Fruit fly (Drosophila melanogaster) whole organism, embryonic: ENCODE results near the gene Gr97a.

Source experiments
- BEAF-32 ChIP-seq: fragments of 200-800 bp; sonication (Bioruptor generic); optimal IDR thresholded peaks from 3 replicates; lab custom pipeline; 2017; ENCODE audit warnings: missing biosample characterization, missing genetic modification characterization, mild to moderate bottlenecking, moderate library complexity, missing genetic modification reagents
- Bdp1 ChIP-seq: fragments of 200-800 bp; sonication (Bioruptor generic); optimal IDR thresholded peaks from 3 replicates; lab custom pipeline; 2016; ENCODE audit warnings: missing biosample characterization, missing genetic modification characterization
- Blimp-1 ChIP-seq: fragments of 200-800 bp; sonication (Bioruptor generic); optimal IDR thresholded peaks from 3 replicates; lab custom pipeline; 2018; ENCODE audit warnings: missing biosample characterization, missing genetic modification characterization, mild to moderate bottlenecking, moderate library complexity, missing genetic modification reagents
- CG10267 ChIP-seq: fragments of 200-800 bp; sonication (Bioruptor generic); optimal IDR thresholded peaks from 2 replicates; lab custom pipeline; 2018; ENCODE audit warnings: missing biosample characterization, mild to moderate bottlenecking, missing genetic modification characterization, moderate library complexity
- CG10979 ChIP-seq: fragments of 200-800 bp; sonication (Bioruptor generic); optimal IDR thresholded peaks from 2 replicates; lab custom pipeline; 2018; ENCODE audit warnings: missing biosample characterization, mild to moderate bottlenecking, missing genetic modification characterization, moderate library complexity
- CG12391 ChIP-seq: fragments of 200-800 bp; sonication (Bioruptor generic); optimal IDR thresholded peaks from 3 replicates; lab custom pipeline; 2018; ENCODE audit warnings: missing biosample characterization, mild to moderate bottlenecking, missing genetic modification characterization, moderate library complexity
- CG12659 ChIP-seq: fragments of 200-800 bp; sonication (Bioruptor generic); optimal IDR thresholded peaks from 3 replicates; lab custom pipeline; 2017; ENCODE audit warnings: mild to moderate bottlenecking, missing biosample characterization, missing genetic modification reagents, missing genetic modification characterization
- CG13287 ChIP-seq: fragments of 200-800 bp; sonication (Bioruptor generic); IDR thresholded peaks from 2 replicates; pipeline ENCODE4 v1.3.6; 2022; ENCODE audit warnings: missing biosample characterization, missing genetic modification characterization; ENCODE audit not compliant: partially characterized antibody
- CG15514 ChIP-seq: fragments of 200-800 bp; sonication (Bioruptor generic); optimal IDR thresholded peaks from 3 replicates; lab custom pipeline; 2017; ENCODE audit warnings: missing biosample characterization, missing genetic modification characterization, mild to moderate bottlenecking, moderate library complexity, missing genetic modification reagents
- CG17361 ChIP-seq: fragments of 200-800 bp; sonication (Bioruptor generic); IDR thresholded peaks from 3 replicates; pipeline ENCODE4 v1.3.6; 2022; ENCODE audit warnings: missing biosample characterization, missing genetic modification characterization
- CG18262 ChIP-seq: fragments of 200-800 bp; optimal IDR thresholded peaks from 3 replicates; lab custom pipeline; 2019; ENCODE audit warnings: missing biosample characterization, mild to moderate bottlenecking, missing genetic modification characterization, moderate library complexity
- CG2116 ChIP-seq: fragments of 200-800 bp; sonication (Bioruptor generic); optimal IDR thresholded peaks from 3 replicates; lab custom pipeline; 2018; ENCODE audit warnings: missing biosample characterization, mild to moderate bottlenecking, missing genetic modification characterization
- CG2712 ChIP-seq: fragments of 200-800 bp; optimal IDR thresholded peaks from 3 replicates; lab custom pipeline; 2019; ENCODE audit warnings: missing biosample characterization, mild to moderate bottlenecking, missing genetic modification characterization, moderate library complexity
- CG34376 ChIP-seq: fragments of 200-800 bp; sonication (Bioruptor generic); optimal IDR thresholded peaks from 2 replicates; lab custom pipeline; 2018; ENCODE audit warnings: missing biosample characterization, mild to moderate bottlenecking, missing genetic modification characterization
- CG3726 ChIP-seq: fragments of 200-800 bp; sonication (Bioruptor generic); IDR thresholded peaks from 3 replicates; pipeline ENCODE4, ENCODE4 v1.3.6; 2022; ENCODE audit warnings: missing biosample characterization, missing genetic modification characterization
- CG3847 ChIP-seq: fragments of 200-800 bp; sonication (Bioruptor generic); IDR thresholded peaks from 2 replicates; pipeline ENCODE4 v1.3.6; 2022; ENCODE audit warnings: missing biosample characterization, missing genetic modification characterization
- CG4424 ChIP-seq: fragments of 200-800 bp; sonication (Bioruptor generic); optimal IDR thresholded peaks from 3 replicates; lab custom pipeline; 2016; ENCODE audit warnings: missing biosample characterization, missing genetic modification characterization
- CG7928 ChIP-seq: fragments of 200-800 bp; sonication (Bioruptor generic); optimal IDR thresholded peaks from 2 replicates; lab custom pipeline; 2017; ENCODE audit warnings: missing biosample characterization, mild to moderate bottlenecking, missing genetic modification characterization
- CG8281 ChIP-seq: fragments of 200-800 bp; sonication (Bioruptor generic); optimal IDR thresholded peaks from 2 replicates; lab custom pipeline; 2018; ENCODE audit warnings: missing biosample characterization, mild to moderate bottlenecking, missing genetic modification characterization, moderate library complexity
- CG8388 ChIP-seq: fragments of 200-800 bp; sonication (Bioruptor generic); optimal IDR thresholded peaks from 2 replicates; lab custom pipeline; 2019; ENCODE audit warnings: missing biosample characterization, mild to moderate bottlenecking, missing genetic modification characterization, moderate library complexity
- CG8924 ChIP-seq: fragments of 200-800 bp; optimal IDR thresholded peaks from 3 replicates; lab custom pipeline; 2019; ENCODE audit warnings: missing biosample characterization, mild to moderate bottlenecking, missing genetic modification characterization, moderate library complexity
- Dek ChIP-seq: fragments of 200-800 bp; sonication (Bioruptor generic); optimal IDR thresholded peaks from 3 replicates; lab custom pipeline; 2019; ENCODE audit warnings: missing biosample characterization, mild to moderate bottlenecking, missing genetic modification characterization, moderate library complexity
- Dp ChIP-seq: fragments of 200-800 bp; sonication (Bioruptor generic); optimal IDR thresholded peaks from 2 replicates; lab custom pipeline; 2018; ENCODE audit warnings: missing biosample characterization, mild to moderate bottlenecking, missing genetic modification characterization, moderate library complexity
- E2f2 ChIP-seq: fragments of 200-800 bp; sonication (Bioruptor generic); IDR thresholded peaks from 2 replicates; pipeline ENCODE4 v1.3.6; 2022; ENCODE audit warnings: missing biosample characterization, missing genetic modification characterization
- Eip74EF ChIP-seq, 2 experiments: fragments of 200-800 bp in 1 of 2; fragments of >200 bp in 1 of 2; sonication (Bioruptor generic) in 1 of 2; optimal IDR thresholded peaks; 2 replicates each; lab custom pipeline; 2017 to 2019; ENCODE audit warnings: missing biosample characterization in 2 of 2, missing genetic modification characterization in 2 of 2, mild to moderate bottlenecking in 1 of 2, moderate library complexity in 1 of 2
- Fer1 ChIP-seq: fragments of 200-800 bp; sonication (Bioruptor generic); optimal IDR thresholded peaks from 2 replicates; lab custom pipeline; 2017; ENCODE audit warnings: missing biosample characterization, mild to moderate bottlenecking, missing genetic modification characterization
- HmgZ ChIP-seq: fragments of 200-800 bp; sonication (Bioruptor generic); optimal IDR thresholded peaks from 2 replicates; lab custom pipeline; 2018; ENCODE audit warnings: missing biosample characterization, mild to moderate bottlenecking, missing genetic modification characterization
- Lhr ChIP-seq: fragments of 200-800 bp; sonication (Bioruptor generic); optimal IDR thresholded peaks from 3 replicates; lab custom pipeline; 2017; ENCODE audit warnings: mild to moderate bottlenecking, missing biosample characterization, missing genetic modification reagents, missing genetic modification characterization
- MTF-1 ChIP-seq: fragments of 200-800 bp; sonication (Bioruptor generic); optimal IDR thresholded peaks from 2 replicates; lab custom pipeline; 2018; ENCODE audit warnings: missing biosample characterization, mild to moderate bottlenecking, missing genetic modification characterization, borderline replicate concordance
- Med ChIP-seq: fragments of 200-800 bp; sonication (Bioruptor generic); peaks from one replicate; lab custom pipeline; 2016; ENCODE audit warnings: missing biosample characterization, missing genetic modification characterization, mild to moderate bottlenecking, inconsistent platforms, moderate library complexity
- Nf-YC ChIP-seq: fragments of 200-800 bp; optimal IDR thresholded peaks from 3 replicates; lab custom pipeline; 2019; ENCODE audit warnings: missing biosample characterization, mild to moderate bottlenecking, missing genetic modification characterization, moderate library complexity
- Pdp1 ChIP-seq, 2 experiments: fragments of 200-800 bp; sonication (Bioruptor generic); optimal IDR thresholded peaks; 3 replicates each; lab custom pipeline; 2016; ENCODE audit warnings: missing biosample characterization in 2 of 2, missing genetic modification characterization in 2 of 2, mild to moderate bottlenecking in 1 of 2, moderate library complexity in 1 of 2
- al ChIP-seq: fragments of 200-800 bp; sonication (Bioruptor generic); IDR thresholded peaks from 2 replicates; pipeline ENCODE4 v1.3.6; 2022; ENCODE audit warnings: missing biosample characterization, missing genetic modification characterization
- amos ChIP-seq: fragments of 200-800 bp; sonication (Bioruptor generic); IDR thresholded peaks from 2 replicates; pipeline ENCODE4 v1.3.6; 2022; ENCODE audit warnings: missing biosample characterization, missing genetic modification characterization; ENCODE audit not compliant: partially characterized antibody
- exex ChIP-seq: fragments of 200-800 bp; sonication (Bioruptor generic); optimal IDR thresholded peaks from 4 replicates; lab custom pipeline; 2018; ENCODE audit warnings: missing biosample characterization, mild to moderate bottlenecking, missing genetic modification characterization, moderate library complexity
- gfzf ChIP-seq: fragments of 200-800 bp; sonication (Bioruptor generic); optimal IDR thresholded peaks from 2 replicates; lab custom pipeline; 2016; ENCODE audit warnings: missing biosample characterization, mild to moderate bottlenecking, missing genetic modification characterization, moderate library complexity
- gsb-n ChIP-seq: fragments of 200-800 bp; sonication (Bioruptor generic); optimal IDR thresholded peaks from 3 replicates; lab custom pipeline; 2018; ENCODE audit warnings: missing biosample characterization, mild to moderate bottlenecking, missing genetic modification characterization
- hth ChIP-seq: fragments of >200 bp; optimal IDR thresholded peaks from 2 replicates; lab custom pipeline; 2017; ENCODE audit warnings: inconsistent platforms
- lmd ChIP-seq: fragments of 200-800 bp; sonication (Bioruptor generic); IDR thresholded peaks from 2 replicates; pipeline ENCODE4 v1.3.6; 2022; ENCODE audit warnings: missing biosample characterization, missing genetic modification characterization
- onecut ChIP-seq: fragments of 200-800 bp; sonication (Bioruptor generic); IDR thresholded peaks from 2 replicates; pipeline ENCODE4 v1.3.6; 2022; ENCODE audit warnings: missing biosample characterization, missing genetic modification characterization
- phol ChIP-seq: fragments of 200-800 bp; sonication (Bioruptor generic); optimal IDR thresholded peaks from 3 replicates; lab custom pipeline; 2018; ENCODE audit warnings: missing biosample characterization, mild to moderate bottlenecking, missing genetic modification characterization, moderate library complexity
- row ChIP-seq: fragments of 200-800 bp; sonication (Bioruptor generic); IDR thresholded peaks from 3 replicates; pipeline ENCODE4 v1.3.6; 2022; ENCODE audit warnings: missing biosample characterization, missing genetic modification characterization
- sima ChIP-seq: fragments of 200-800 bp; sonication (Bioruptor generic); optimal IDR thresholded peaks from 2 replicates; lab custom pipeline; 2016; ENCODE audit warnings: missing biosample characterization, missing genetic modification characterization
- sob ChIP-seq: fragments of 200-800 bp; sonication (Bioruptor generic); IDR thresholded peaks from 2 replicates; pipeline ENCODE4 v1.3.6; 2022; ENCODE audit warnings: missing biosample characterization, missing genetic modification characterization
- sug ChIP-seq: fragments of 200-800 bp; optimal IDR thresholded peaks from 2 replicates; lab custom pipeline; 2019; ENCODE audit warnings: missing biosample characterization, mild to moderate bottlenecking, missing genetic modification characterization, moderate library complexity
- tap ChIP-seq: fragments of 200-800 bp; optimal IDR thresholded peaks from 3 replicates; lab custom pipeline; 2019; ENCODE audit warnings: missing biosample characterization, mild to moderate bottlenecking, missing genetic modification characterization, moderate library complexity
- tin ChIP-seq: fragments of 200-800 bp; sonication (Bioruptor generic); optimal IDR thresholded peaks from 3 replicates; lab custom pipeline; 2016; ENCODE audit warnings: missing biosample characterization, missing genetic modification characterization
- trem ChIP-seq: fragments of 200-800 bp; optimal IDR thresholded peaks from 3 replicates; lab custom pipeline; 2019; ENCODE audit warnings: missing biosample characterization, mild to moderate bottlenecking, missing genetic modification characterization, moderate library complexity
- zen ChIP-seq: fragments of 200-800 bp; sonication (Bioruptor generic); optimal IDR thresholded peaks from 3 replicates; lab custom pipeline; 2018; ENCODE audit warnings: missing biosample characterization, mild to moderate bottlenecking, missing genetic modification characterization, moderate library complexity

Gene Gr97a

DNA sequence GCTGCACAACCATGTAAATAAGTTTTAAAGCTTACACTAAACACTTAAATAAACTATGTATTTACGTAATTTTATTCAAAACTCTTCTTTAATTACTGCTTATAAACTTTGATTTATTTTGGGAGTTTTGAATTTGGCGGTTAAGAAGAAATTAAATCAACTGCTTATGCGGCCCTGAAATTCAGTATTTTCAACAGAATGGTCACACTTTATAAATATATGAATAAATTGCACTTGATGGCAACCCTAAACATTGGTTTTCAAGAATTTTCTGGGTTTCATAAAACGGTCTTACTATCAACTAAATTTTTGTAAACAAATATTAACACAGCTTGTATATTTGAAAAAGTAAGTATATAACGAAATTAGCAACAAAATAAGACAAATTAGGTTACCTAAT is 21.1 kb downstream of the Gr97a start, which contains the start of gene CG14252 (continued):
- peak; percentile 40 for TF ChIP-seq BEAF-32 (GFP tag; lab: Kevin White, UChicago)
- TF ChIP-seq Fer1 (GFP tag; lab: Kevin White, UChicago), result peak; percentile 43
- peak; percentile 47 for TF ChIP-seq zen
- TF ChIP-seq sug, result peak; percentile 27
- TF ChIP-seq CG4424 (GFP tag; lab: Kevin White, UChicago), result peak; percentile 5
- TF ChIP-seq Med (GFP tag; lab: Kevin White, UChicago), result peak; percentile 77
- TF ChIP-seq al (GFP tag; lab: Robert Waterston, UW), result no peak
- TF ChIP-seq Blimp-1 (GFP tag; lab: Kevin White, UChicago), result peak; percentile 7
- peak; percentile 26 for TF ChIP-seq CG12659 (GFP tag; lab: Kevin White, UChicago)
- TF ChIP-seq Dp (GFP tag; lab: Kevin White, UChicago), result peak; percentile 96
- TF ChIP-seq row, result peak; percentile 37; the same call in 1 of the 3 replicates
- peak; percentile 1 for TF ChIP-seq tap (tag; lab: Kevin White, UChicago)
- peak; percentile 72 for TF ChIP-seq trem
- no peak for TF ChIP-seq amos (GFP tag; lab: Robert Waterston, UW)
- TF ChIP-seq MTF-1 (GFP tag; lab: Kevin White, UChicago), result no peak
- TF ChIP-seq CG10979 (tag; lab: Kevin White, UChicago), result no peak
- TF ChIP-seq CG10267, result peak; percentile 57
- no peak for TF ChIP-seq hth (lab: Kevin White, UChicago)
- TF ChIP-seq CG8281, result no peak
- TF ChIP-seq lmd (GFP tag; lab: Robert Waterston, UW), result no peak
- peak; percentile 18; the same call in 1 of the 2 replicates for TF ChIP-seq sob
- TF ChIP-seq CG17361 (GFP tag; lab: Robert Waterston, UW), result 0 out of 3 replicates have a peak, but pooled peaks have one; percentile 23
- TF ChIP-seq gsb-n (tag; lab: Kevin White, UChicago), result peak; percentile 9
- TF ChIP-seq CG13287 (GFP tag; lab: Robert Waterston, UW), result peak; percentile 31; the same call in 1 of the 2 replicates
- peak in 1 of 2 experiments; percentile 25 for TF ChIP-seq Eip74EF (GFP tag; optimal IDR thresholded peaks at IDR 0.05; lab: Kevin White, UChicago)
- peak; percentile 99 for TF ChIP-seq E2f2
- peak; percentile 57 for TF ChIP-seq CG2712 (tag; lab: Kevin White, UChicago)
- peak; percentile 45 for TF ChIP-seq phol (tag; lab: Kevin White, UChicago)
- TF ChIP-seq CG8924 (tag; lab: Kevin White, UChicago), result peak; percentile 17
- TF ChIP-seq sima, result no peak
- no peak for TF ChIP-seq CG3726
- TF ChIP-seq HmgZ, result peak; percentile 48
- TF ChIP-seq Pdp1 (GFP tag; optimal IDR thresholded peaks at IDR 0.05; lab: Kevin White, UChicago), result peak in 1 of 2 experiments; percentile 71
- TF ChIP-seq onecut, result peak; percentile 74
- TF ChIP-seq CG7928 (GFP tag; lab: Kevin White, UChicago), result peak; percentile 97
- peak; percentile 47 for TF ChIP-seq Lhr
- TF ChIP-seq CG3847 (GFP tag; lab: Robert Waterston, UW), result peak; percentile 60
- TF ChIP-seq Nf-YC (tag; lab: Kevin White, UChicago), result no peak
- no peak for TF ChIP-seq CG8388 (GFP tag; lab: Kevin White, UChicago)
- peak; percentile 8 for TF ChIP-seq tin (GFP tag; lab: Kevin White, UChicago)
- peak; percentile 48 for TF ChIP-seq CG2116 (GFP tag; lab: Kevin White, UChicago)
- TF ChIP-seq CG18262, result peak; percentile 21
- TF ChIP-seq CG12391, result peak; percentile 41
- TF ChIP-seq Dek, result peak; percentile 11
- TF ChIP-seq Bdp1 (GFP tag; lab: Kevin White, UChicago), result peak; percentile 36
- TF ChIP-seq CG15514 (GFP tag; lab: Kevin White, UChicago), result peak; percentile 74
- peak; percentile 29 for TF ChIP-seq CG34376
- peak; percentile 50 for TF ChIP-seq exex (tag; lab: Kevin White, UChicago)
- TF ChIP-seq gfzf (GFP tag; lab: Kevin White, UChicago), result peak; percentile 97
